Fruit fly (Drosophila melanogaster) whole organism, embryonic: Measurements from ENCODE around the gene CG13982.

Source experiments
- Antp ChIP-seq: fragments of 200-800 bp; sonication (Bioruptor generic); optimal IDR thresholded peaks from 3 replicates; lab custom pipeline; 2016; ENCODE audit warnings: missing biosample characterization, missing genetic modification characterization
- CG12659 ChIP-seq: fragments of 200-800 bp; sonication (Bioruptor generic); optimal IDR thresholded peaks from 3 replicates; lab custom pipeline; 2017; ENCODE audit warnings: mild to moderate bottlenecking, missing biosample characterization, missing genetic modification reagents, missing genetic modification characterization
- CG14667 ChIP-seq: fragments of 200-800 bp; sonication (Bioruptor generic); IDR thresholded peaks from 2 replicates; pipeline ENCODE4 v1.3.6; 2022; ENCODE audit warnings: missing biosample characterization, missing genetic modification characterization
- CG14860 ChIP-seq: fragments of 200-800 bp; sonication (Bioruptor generic); IDR thresholded peaks from 3 replicates; pipeline ENCODE4 v1.3.6; 2022; ENCODE audit warnings: missing biosample characterization, missing genetic modification characterization; ENCODE audit not compliant: partially characterized antibody
- CG15514 ChIP-seq: fragments of 200-800 bp; sonication (Bioruptor generic); optimal IDR thresholded peaks from 3 replicates; lab custom pipeline; 2017; ENCODE audit warnings: missing biosample characterization, missing genetic modification characterization, mild to moderate bottlenecking, moderate library complexity, missing genetic modification reagents
- CG16815 ChIP-seq: fragments of 200-800 bp; sonication (Bioruptor generic); optimal IDR thresholded peaks from 3 replicates; lab custom pipeline; 2017; ENCODE audit warnings: missing biosample characterization, mild to moderate bottlenecking, missing genetic modification characterization
- CG1832 ChIP-seq: fragments of 200-800 bp; sonication (Bioruptor generic); optimal IDR thresholded peaks from 2 replicates; lab custom pipeline; 2017; ENCODE audit warnings: missing biosample characterization, mild to moderate bottlenecking, missing genetic modification characterization, inconsistent platforms
- CG34224 ChIP-seq: fragments of 200-800 bp; sonication (Bioruptor generic); IDR thresholded peaks from 3 replicates; pipeline ENCODE4 v1.3.6; 2022; ENCODE audit warnings: missing biosample characterization, missing genetic modification characterization; ENCODE audit not compliant: partially characterized antibody
- CG34376 ChIP-seq: fragments of 200-800 bp; sonication (Bioruptor generic); optimal IDR thresholded peaks from 2 replicates; lab custom pipeline; 2018; ENCODE audit warnings: missing biosample characterization, mild to moderate bottlenecking, missing genetic modification characterization
- CG6175 ChIP-seq: fragments of 200-800 bp; sonication (Bioruptor generic); IDR thresholded peaks from 3 replicates; pipeline ENCODE4 v1.3.6; 2022; ENCODE audit warnings: missing biosample characterization, missing genetic modification characterization
- CG7271 ChIP-seq: fragments of 200-800 bp; sonication (Bioruptor generic); optimal IDR thresholded peaks from 2 replicates; lab custom pipeline; 2018; ENCODE audit warnings: missing biosample characterization, mild to moderate bottlenecking, missing genetic modification characterization, moderate library complexity
- CG9817 ChIP-seq: fragments of 200-800 bp; sonication (Bioruptor generic); optimal IDR thresholded peaks from 2 replicates; lab custom pipeline; 2018; ENCODE audit warnings: missing biosample characterization, mild to moderate bottlenecking, missing genetic modification characterization, moderate library complexity
- Dad ChIP-seq: fragments of 200-800 bp; sonication (Bioruptor generic); optimal IDR thresholded peaks from 3 replicates; lab custom pipeline; 2016; ENCODE audit warnings: missing biosample characterization, missing genetic modification characterization
- Dek ChIP-seq: fragments of 200-800 bp; sonication (Bioruptor generic); optimal IDR thresholded peaks from 3 replicates; lab custom pipeline; 2019; ENCODE audit warnings: missing biosample characterization, mild to moderate bottlenecking, missing genetic modification characterization, moderate library complexity
- E2f2 ChIP-seq: fragments of 200-800 bp; sonication (Bioruptor generic); IDR thresholded peaks from 2 replicates; pipeline ENCODE4 v1.3.6; 2022; ENCODE audit warnings: missing biosample characterization, missing genetic modification characterization
- Eip74EF ChIP-seq, 2 experiments: fragments of 200-800 bp in 1 of 2; fragments of >200 bp in 1 of 2; sonication (Bioruptor generic) in 1 of 2; optimal IDR thresholded peaks; 2 replicates each; lab custom pipeline; 2017 to 2019; ENCODE audit warnings: missing biosample characterization in 2 of 2, missing genetic modification characterization in 2 of 2, mild to moderate bottlenecking in 1 of 2, moderate library complexity in 1 of 2
- Ets97D ChIP-seq: fragments of 200-800 bp; sonication (Bioruptor generic); optimal IDR thresholded peaks from 3 replicates; lab custom pipeline; 2016; ENCODE audit warnings: missing biosample characterization, missing genetic modification characterization
- Fer3 ChIP-seq: fragments of 200-800 bp; sonication (Bioruptor generic); optimal IDR thresholded peaks from 2 replicates; lab custom pipeline; 2018; ENCODE audit warnings: missing biosample characterization, mild to moderate bottlenecking, missing genetic modification characterization, moderate library complexity
- Meics ChIP-seq: fragments of 200-800 bp; sonication (Bioruptor generic); optimal IDR thresholded peaks from 2 replicates; lab custom pipeline; 2017; ENCODE audit warnings: missing biosample characterization, mild to moderate bottlenecking, missing genetic modification characterization
- bigmax ChIP-seq: fragments of 200-800 bp; sonication (Bioruptor generic); optimal IDR thresholded peaks from 2 replicates; lab custom pipeline; 2018; ENCODE audit warnings: missing biosample characterization, mild to moderate bottlenecking, missing genetic modification characterization
- chinmo ChIP-seq: fragments of 200-800 bp; sonication (Bioruptor generic); IDR thresholded peaks from 4 replicates; pipeline ENCODE4 v1.3.6; 2022; ENCODE audit warnings: missing biosample characterization, missing genetic modification characterization; ENCODE audit not compliant: partially characterized antibody
- crp ChIP-seq, 2 experiments: fragments of 200-800 bp; sonication (Bioruptor generic); optimal IDR thresholded peaks; 2 replicates in 1 of 2; 3 replicates in 1 of 2; lab custom pipeline; 2017; ENCODE audit warnings: missing biosample characterization in 2 of 2, missing genetic modification characterization in 2 of 2, mild to moderate bottlenecking in 1 of 2, moderate library complexity in 1 of 2
- cwo ChIP-seq: fragments of 200-800 bp; sonication (Bioruptor generic); optimal IDR thresholded peaks from 3 replicates; lab custom pipeline; 2017; ENCODE audit warnings: missing biosample characterization, missing genetic modification characterization, mild to moderate bottlenecking, moderate library complexity, missing genetic modification reagents
- dati ChIP-seq: fragments of 200-800 bp; sonication (Bioruptor generic); IDR thresholded peaks from 2 replicates; pipeline ENCODE4 v1.3.6; 2022; ENCODE audit warnings: missing biosample characterization, missing genetic modification characterization
- eyg ChIP-seq: fragments of 200-800 bp; sonication (Bioruptor generic); optimal IDR thresholded peaks from 3 replicates; lab custom pipeline; 2016; ENCODE audit warnings: missing biosample characterization, missing genetic modification characterization
- gsb-n ChIP-seq: fragments of 200-800 bp; sonication (Bioruptor generic); optimal IDR thresholded peaks from 3 replicates; lab custom pipeline; 2018; ENCODE audit warnings: missing biosample characterization, mild to moderate bottlenecking, missing genetic modification characterization
- kay ChIP-seq: fragments of 200-800 bp; sonication (Bioruptor generic); optimal IDR thresholded peaks from 2 replicates; lab custom pipeline; 2016; ENCODE audit warnings: missing biosample characterization, missing genetic modification characterization
- org-1 ChIP-seq: fragments of 200-800 bp; sonication (Bioruptor generic); optimal IDR thresholded peaks from 2 replicates; lab custom pipeline; 2017; ENCODE audit warnings: missing biosample characterization, missing genetic modification characterization
- peb ChIP-seq: fragments of 200-800 bp; sonication (Bioruptor generic); IDR thresholded peaks from 2 replicates; pipeline ENCODE4 v1.3.6; 2022; ENCODE audit warnings: missing biosample characterization, missing genetic modification characterization
- pnt ChIP-seq: fragments of 200-800 bp; sonication (Bioruptor generic); optimal IDR thresholded peaks from 3 replicates; lab custom pipeline; 2016; ENCODE audit warnings: missing biosample characterization, missing genetic modification characterization
- ranshi ChIP-seq: fragments of 200-800 bp; sonication (Bioruptor generic); IDR thresholded peaks from 2 replicates; pipeline ENCODE4 v1.3.6; 2022; ENCODE audit warnings: missing biosample characterization, missing genetic modification characterization
- sens ChIP-seq: fragments of 200-800 bp; sonication (Bioruptor generic); peaks from one replicate; lab custom pipeline; 2016; ENCODE audit warnings: missing biosample characterization, missing genetic modification characterization
- stwl ChIP-seq: fragments of 200-800 bp; sonication (Bioruptor generic); optimal IDR thresholded peaks from 3 replicates; lab custom pipeline; 2018; ENCODE audit warnings: missing biosample characterization, mild to moderate bottlenecking, missing genetic modification characterization, moderate library complexity
- sug ChIP-seq: fragments of 200-800 bp; optimal IDR thresholded peaks from 2 replicates; lab custom pipeline; 2019; ENCODE audit warnings: missing biosample characterization, mild to moderate bottlenecking, missing genetic modification characterization, moderate library complexity
- tio ChIP-seq: fragments of 200-800 bp; sonication (Bioruptor generic); optimal IDR thresholded peaks from 2 replicates; lab custom pipeline; 2017; ENCODE audit warnings: missing biosample characterization, missing genetic modification characterization, inconsistent platforms
- unpg ChIP-seq: fragments of 200-800 bp; sonication (Bioruptor generic); optimal IDR thresholded peaks from 3 replicates; lab custom pipeline; 2018; ENCODE audit warnings: missing biosample characterization, mild to moderate bottlenecking, missing genetic modification characterization, moderate library complexity

Gene CG13982

dm6 chr2L:6411953-6412352 is at the start of gene CG13982:
TSS of gene CG13982 (plus strand) at chr2L:6412315.
- TF ChIP-seq Meics (peak; percentile 7), dati (no peak), CG1832 (GFP tag; lab: Kevin White, UChicago) (no peak), Eip74EF (GFP tag; optimal IDR thresholded peaks at IDR 0.05; lab: Kevin White, UChicago) (no peak), org-1 (GFP tag; lab: Kevin White, UChicago) (no peak), crp (GFP tag; optimal IDR thresholded peaks at IDR 0.05; lab: Kevin White, UChicago) (peak in 1 of 2 experiments; percentile 25)
- TF ChIP-seq, all 482 proteins: peak for 2

dm6 chr2L:6366924-6367323 is 45.2 kb upstream of the CG13982 start:
- TF ChIP-seq Ets97D (GFP tag; lab: Kevin White, UChicago) = peak; percentile 24
- TF ChIP-seq E2f2 (GFP tag; lab: Robert Waterston, UW) = no peak
- peak; percentile 37 for TF ChIP-seq sens (GFP tag; lab: Kevin White, UChicago)
- TF ChIP-seq pnt (GFP tag; lab: Kevin White, UChicago) = no peak
- no peak for TF ChIP-seq Antp (GFP tag; lab: Kevin White, UChicago)
- TF ChIP-seq CG7271 (tag; lab: Kevin White, UChicago) = peak; percentile 81
- no peak for TF ChIP-seq CG14667
- peak; percentile 68 for TF ChIP-seq CG15514 (GFP tag; lab: Kevin White, UChicago)
- TF ChIP-seq stwl (tag; lab: Kevin White, UChicago) = peak; percentile 20
- no peak for TF ChIP-seq CG12659 (GFP tag; lab: Kevin White, UChicago)
- TF ChIP-seq, all 482 proteins: peak for 5

- TF ChIP-seq CG14860 (GFP tag; lab: Robert Waterston, UW) (no peak), cwo (GFP tag; lab: Kevin White, UChicago) (peak; percentile 39), chinmo (0 out of 4 replicates have a peak, but pooled peaks have one; percentile 32), CG34376 (GFP tag; lab: Kevin White, UChicago) (peak; percentile 62), CG6175 (GFP tag; lab: Robert Waterston, UW) (no peak), sug (tag; lab: Kevin White, UChicago) (peak; percentile 67)
These were observed 44.6 kb upstream of the CG13982 start, which contains the start of gene Nepl4 for dm6 chr2L:6367478-6367932. TSS of gene Nepl4 (plus strand) at chr2L:6367882.

- no peak for TF ChIP-seq unpg
- TF ChIP-seq gsb-n (tag; lab: Kevin White, UChicago) = no peak
- no peak for TF ChIP-seq CG34224
- no peak for TF ChIP-seq CG16815 (GFP tag; lab: Kevin White, UChicago)
- no peak for TF ChIP-seq CG9817 (tag; lab: Kevin White, UChicago)
- TF ChIP-seq peb (GFP tag; lab: Robert Waterston, UW) = no peak
- no peak for TF ChIP-seq ranshi (GFP tag; lab: Robert Waterston, UW)
- TF ChIP-seq Dek = no peak
- TF ChIP-seq Dad (GFP tag; lab: Kevin White, UChicago) = no peak
- TF ChIP-seq tio (GFP tag; lab: Kevin White, UChicago) = no peak
- no peak for TF ChIP-seq eyg
- TF ChIP-seq kay (GFP tag; lab: Kevin White, UChicago) = no peak
- no peak for TF ChIP-seq bigmax (GFP tag; lab: Kevin White, UChicago)
- TF ChIP-seq Fer3 = no peak
These were observed 42.8 kb upstream of the CG13982 start for dm6 chr2L:6369286-6369685.
